Fruit fly (Drosophila melanogaster) whole organism, embryonic: ENCODE measurements around the gene CG5644.

Experiments used
- Abd-B ChIP-seq: fragments of 200-800 bp; sonication (Bioruptor generic); optimal IDR thresholded peaks from 2 replicates; lab custom pipeline; 2018; ENCODE audit warnings: missing biosample characterization, mild to moderate bottlenecking, missing genetic modification characterization, moderate library complexity
- Atf3 ChIP-seq: fragments of 200-800 bp; sonication (Bioruptor generic); optimal IDR thresholded peaks from 3 replicates; lab custom pipeline; 2016; ENCODE audit warnings: missing biosample characterization, missing genetic modification characterization
- CG10147 ChIP-seq: fragments of 200-800 bp; sonication (Bioruptor generic); optimal IDR thresholded peaks from 2 replicates; lab custom pipeline; 2019; ENCODE audit warnings: missing biosample characterization, mild to moderate bottlenecking, missing genetic modification characterization, moderate library complexity
- CG10462 ChIP-seq: fragments of 200-800 bp; sonication (Bioruptor generic); optimal IDR thresholded peaks from 2 replicates; lab custom pipeline; 2016; ENCODE audit warnings: missing biosample characterization, missing genetic modification characterization
- CG10565 ChIP-seq: fragments of 200-800 bp; sonication (Bioruptor generic); optimal IDR thresholded peaks from 3 replicates; lab custom pipeline; 2016; ENCODE audit warnings: missing biosample characterization, mild to moderate bottlenecking, missing genetic modification characterization
- CG11247 ChIP-seq: fragments of 200-800 bp; sonication (Bioruptor generic); IDR thresholded peaks from 2 replicates; pipeline ENCODE4 v1.3.6; 2022; ENCODE audit warnings: missing biosample characterization, missing genetic modification characterization
- CG11696 ChIP-seq: fragments of 200-800 bp; sonication (Bioruptor generic); IDR thresholded peaks from 2 replicates; pipeline ENCODE4 v1.3.6; 2022; ENCODE audit warnings: missing biosample characterization, missing genetic modification characterization
- CG13123 ChIP-seq: fragments of 200-800 bp; sonication (Bioruptor generic); optimal IDR thresholded peaks from 2 replicates; lab custom pipeline; 2016; ENCODE audit warnings: missing biosample characterization, missing genetic modification characterization
- CG13894 ChIP-seq: fragments of 200-800 bp; sonication (Bioruptor generic); optimal IDR thresholded peaks from 3 replicates; lab custom pipeline; 2018; ENCODE audit warnings: missing biosample characterization, mild to moderate bottlenecking, missing genetic modification characterization, moderate library complexity
- CG16863 ChIP-seq: fragments of 200-800 bp; sonication (Bioruptor generic); optimal IDR thresholded peaks from 3 replicates; lab custom pipeline; 2016; ENCODE audit warnings: missing biosample characterization, missing genetic modification characterization
- CG17361 ChIP-seq: fragments of 200-800 bp; sonication (Bioruptor generic); IDR thresholded peaks from 3 replicates; pipeline ENCODE4 v1.3.6; 2022; ENCODE audit warnings: missing biosample characterization, missing genetic modification characterization
- CG17612 ChIP-seq: fragments of 200-800 bp; sonication (Bioruptor generic); IDR thresholded peaks from 2 replicates; pipeline ENCODE4 v1.3.6; 2022; ENCODE audit warnings: missing biosample characterization, missing genetic modification characterization
- CG17912 ChIP-seq: fragments of 200-800 bp; sonication (Bioruptor generic); optimal IDR thresholded peaks from 2 replicates; lab custom pipeline; 2018; ENCODE audit warnings: missing biosample characterization, mild to moderate bottlenecking, missing genetic modification characterization
- CG18262 ChIP-seq: fragments of 200-800 bp; optimal IDR thresholded peaks from 3 replicates; lab custom pipeline; 2019; ENCODE audit warnings: missing biosample characterization, mild to moderate bottlenecking, missing genetic modification characterization, moderate library complexity
- CG2116 ChIP-seq: fragments of 200-800 bp; sonication (Bioruptor generic); optimal IDR thresholded peaks from 3 replicates; lab custom pipeline; 2018; ENCODE audit warnings: missing biosample characterization, mild to moderate bottlenecking, missing genetic modification characterization
- CG30403 ChIP-seq: fragments of 200-800 bp; sonication (Bioruptor generic); optimal IDR thresholded peaks from 3 replicates; lab custom pipeline; 2016; ENCODE audit warnings: missing biosample characterization, missing genetic modification characterization
- CG34376 ChIP-seq: fragments of 200-800 bp; sonication (Bioruptor generic); optimal IDR thresholded peaks from 2 replicates; lab custom pipeline; 2018; ENCODE audit warnings: missing biosample characterization, mild to moderate bottlenecking, missing genetic modification characterization
- CG4404 ChIP-seq: fragments of 200-800 bp; sonication (Bioruptor generic); IDR thresholded peaks from 2 replicates; pipeline ENCODE4 v1.3.6; 2022; ENCODE audit warnings: missing biosample characterization, missing genetic modification characterization
- CG4424 ChIP-seq: fragments of 200-800 bp; sonication (Bioruptor generic); optimal IDR thresholded peaks from 3 replicates; lab custom pipeline; 2016; ENCODE audit warnings: missing biosample characterization, missing genetic modification characterization
- CG5180 ChIP-seq: fragments of 200-800 bp; sonication (Bioruptor generic); optimal IDR thresholded peaks from 3 replicates; lab custom pipeline; 2017; ENCODE audit warnings: missing biosample characterization, missing genetic modification characterization, mild to moderate bottlenecking, moderate library complexity, missing genetic modification reagents
- CG7271 ChIP-seq: fragments of 200-800 bp; sonication (Bioruptor generic); optimal IDR thresholded peaks from 2 replicates; lab custom pipeline; 2018; ENCODE audit warnings: missing biosample characterization, mild to moderate bottlenecking, missing genetic modification characterization, moderate library complexity
- CG7786 ChIP-seq: fragments of 200-800 bp; sonication (Bioruptor generic); optimal IDR thresholded peaks from 2 replicates; lab custom pipeline; 2016; ENCODE audit warnings: missing biosample characterization, missing genetic modification characterization
- Doc3 ChIP-seq: fragments of 200-800 bp; sonication (Bioruptor generic); IDR thresholded peaks from 3 replicates; pipeline ENCODE4 v1.3.6; 2022; ENCODE audit warnings: missing biosample characterization, missing genetic modification characterization; ENCODE audit not compliant: partially characterized antibody
- HLH3B ChIP-seq: fragments of 200-800 bp; sonication (Bioruptor generic); IDR thresholded peaks from 2 replicates; pipeline ENCODE4 v1.3.6; 2022; ENCODE audit warnings: missing biosample characterization, missing genetic modification characterization
- HLH4C ChIP-seq: fragments of 200-800 bp; sonication (Bioruptor generic); IDR thresholded peaks from 3 replicates; pipeline ENCODE4 v1.3.6; 2022; ENCODE audit warnings: missing biosample characterization, missing genetic modification characterization; ENCODE audit not compliant: partially characterized antibody
- HLH54F ChIP-seq: fragments of 200-800 bp; sonication (Bioruptor generic); optimal IDR thresholded peaks from 3 replicates; lab custom pipeline; 2016; ENCODE audit warnings: missing biosample characterization, missing genetic modification characterization
- Hsf ChIP-seq: fragments of 200-800 bp; sonication (Bioruptor generic); optimal IDR thresholded peaks from 3 replicates; lab custom pipeline; 2016; ENCODE audit warnings: missing biosample characterization, missing genetic modification characterization
- Neu2 ChIP-seq: fragments of 200-800 bp; sonication (Bioruptor generic); optimal IDR thresholded peaks from 3 replicates; lab custom pipeline; 2016; ENCODE audit warnings: missing biosample characterization, missing genetic modification characterization, borderline replicate concordance
- PHDP ChIP-seq: fragments of 200-800 bp; sonication (Bioruptor generic); optimal IDR thresholded peaks from 3 replicates; lab custom pipeline; 2018; ENCODE audit warnings: missing biosample characterization, mild to moderate bottlenecking, missing genetic modification characterization, moderate library complexity
- Scr ChIP-seq: fragments of 200-800 bp; sonication (Bioruptor generic); IDR thresholded peaks from 2 replicates; pipeline ENCODE4 v1.3.6; 2022; ENCODE audit warnings: missing biosample characterization, missing genetic modification characterization; ENCODE audit not compliant: partially characterized antibody
- Spps ChIP-seq: fragments of 200-800 bp; sonication (Bioruptor generic); optimal IDR thresholded peaks from 2 replicates; lab custom pipeline; 2018; ENCODE audit warnings: missing biosample characterization, mild to moderate bottlenecking, missing genetic modification characterization
- Vsx1 ChIP-seq: fragments of 200-800 bp; sonication (Bioruptor generic); optimal IDR thresholded peaks from 2 replicates; lab custom pipeline; 2017; ENCODE audit warnings: missing biosample characterization, mild to moderate bottlenecking, missing genetic modification characterization, missing genetic modification reagents
- chm ChIP-seq: fragments of 200-800 bp; sonication (Bioruptor generic); IDR thresholded peaks from 2 replicates; pipeline ENCODE4 v1.3.6; 2022; ENCODE audit warnings: missing biosample characterization, missing genetic modification characterization
- cwo ChIP-seq: fragments of 200-800 bp; sonication (Bioruptor generic); optimal IDR thresholded peaks from 3 replicates; lab custom pipeline; 2017; ENCODE audit warnings: missing biosample characterization, missing genetic modification characterization, mild to moderate bottlenecking, moderate library complexity, missing genetic modification reagents
- dm ChIP-seq: fragments of 200-800 bp; sonication (Bioruptor generic); optimal IDR thresholded peaks from 3 replicates; lab custom pipeline; 2016; ENCODE audit warnings: missing biosample characterization, missing genetic modification characterization
- dysf ChIP-seq: fragments of 200-800 bp; sonication (Bioruptor generic); IDR thresholded peaks from 3 replicates; pipeline ENCODE4 v1.3.6; 2022; ENCODE audit warnings: missing biosample characterization, missing genetic modification characterization
- fd64A ChIP-seq: fragments of 200-800 bp; sonication (Bioruptor generic); optimal IDR thresholded peaks from 3 replicates; lab custom pipeline; 2018; ENCODE audit warnings: missing biosample characterization, mild to moderate bottlenecking, missing genetic modification characterization
- gsb ChIP-seq: fragments of 200-800 bp; sonication (Bioruptor generic); IDR thresholded peaks from 2 replicates; pipeline ENCODE4 v1.3.6; 2022; ENCODE audit warnings: missing biosample characterization, missing genetic modification characterization
- gsb-n ChIP-seq: fragments of 200-800 bp; sonication (Bioruptor generic); optimal IDR thresholded peaks from 3 replicates; lab custom pipeline; 2018; ENCODE audit warnings: missing biosample characterization, mild to moderate bottlenecking, missing genetic modification characterization
- kah ChIP-seq: fragments of 200-800 bp; sonication (Bioruptor generic); optimal IDR thresholded peaks from 2 replicates; lab custom pipeline; 2018; ENCODE audit warnings: missing biosample characterization, mild to moderate bottlenecking, missing genetic modification characterization
- lola ChIP-seq, 3 experiments: fragments of >200 bp in 2 of 3; fragments of 200-800 bp in 1 of 3; sonication (Bioruptor generic) in 1 of 3; optimal IDR thresholded peaks; 2 replicates each; lab custom pipeline; 2017 to 2019; ENCODE audit warnings: missing biosample characterization in 3 of 3, missing genetic modification characterization in 3 of 3, mild to moderate bottlenecking in 1 of 3, moderate library complexity in 1 of 3
- lov ChIP-seq, 2 experiments: fragments of 200-800 bp in 1 of 2; fragments of >200 bp in 1 of 2; sonication (Bioruptor generic) in 1 of 2; IDR thresholded peaks in 1 of 2; optimal IDR thresholded peaks in 1 of 2; 2 replicates in 1 of 2; 3 replicates in 1 of 2; pipeline versions ENCODE4 v1.3.6 to Lab custom; 2017 to 2022; ENCODE audit warnings: missing biosample characterization in 1 of 2, missing genetic modification characterization in 1 of 2
- pros ChIP-seq: fragments of 200-800 bp; sonication (Bioruptor generic); optimal IDR thresholded peaks from 3 replicates; lab custom pipeline; 2019; ENCODE audit warnings: missing biosample characterization, mild to moderate bottlenecking, missing genetic modification characterization, moderate library complexity
- sisA ChIP-seq: fragments of 200-800 bp; sonication (Bioruptor generic); IDR thresholded peaks from 2 replicates; pipeline ENCODE4 v1.3.6; 2022; ENCODE audit warnings: missing biosample characterization, missing genetic modification characterization
- so ChIP-seq: fragments of 200-800 bp; sonication (Bioruptor generic); IDR thresholded peaks from 3 replicates; pipeline ENCODE4 v1.3.6; 2022; ENCODE audit warnings: missing biosample characterization, missing genetic modification characterization
- sug ChIP-seq: fragments of 200-800 bp; optimal IDR thresholded peaks from 2 replicates; lab custom pipeline; 2019; ENCODE audit warnings: missing biosample characterization, mild to moderate bottlenecking, missing genetic modification characterization, moderate library complexity
- tna ChIP-seq: fragments of 200-800 bp; sonication (Bioruptor generic); IDR thresholded peaks from 2 replicates; pipeline ENCODE4 v1.3.6; 2022; ENCODE audit warnings: missing biosample characterization, missing genetic modification characterization; ENCODE audit not compliant: partially characterized antibody
- toy ChIP-seq: fragments of 200-800 bp; sonication (Bioruptor generic); IDR thresholded peaks from 2 replicates; pipeline ENCODE4 v1.3.6; 2022; ENCODE audit warnings: missing biosample characterization, missing genetic modification characterization
- trem ChIP-seq: fragments of 200-800 bp; optimal IDR thresholded peaks from 3 replicates; lab custom pipeline; 2019; ENCODE audit warnings: missing biosample characterization, mild to moderate bottlenecking, missing genetic modification characterization, moderate library complexity

CG5644 gene

dm6 chr3L:8953962-8954647 lies 25.6 kb downstream of the CG5644 start, which contains the start of the genes CG43783 and orb2:
Gene CG43783 (minus strand): TSS chr3L:8954272.
Gene orb2 (minus strand): TSS chr3L:8954463.
- TF ChIP-seq chm (GFP tag; lab: Robert Waterston, UW) (no peak), lov (optimal IDR thresholded peaks at IDR 0.05; lab: Kevin White, UChicago) (no peak), lov (GFP tag; IDR thresholded peaks at IDR 0.05; lab: Robert Waterston, UW) (no peak), HLH3B (GFP tag; lab: Robert Waterston, UW) (no peak), pros (no peak), Hsf (no peak), sisA (GFP tag; lab: Robert Waterston, UW) (no peak), lola (GFP tag; optimal IDR thresholded peaks at IDR 0.05; lab: Kevin White, UChicago) (no peak), toy (GFP tag; lab: Robert Waterston, UW) (no peak), CG5180 (no peak), tna (GFP tag; lab: Robert Waterston, UW) (peak; percentile 55; the same call in 1 of the 2 replicates), Vsx1 (GFP tag; lab: Kevin White, UChicago) (no peak), HLH54F (GFP tag; lab: Kevin White, UChicago) (no peak), CG11696 (GFP tag; lab: Robert Waterston, UW) (no peak), fd64A (no peak), dysf (GFP tag; lab: Robert Waterston, UW) (no peak), CG17612 (GFP tag; lab: Robert Waterston, UW) (no peak), CG17361 (no peak), Scr (GFP tag; lab: Robert Waterston, UW) (peak; percentile 60), CG17912 (GFP tag; lab: Kevin White, UChicago) (no peak), CG4404 (GFP tag; lab: Robert Waterston, UW) (no peak), kah (GFP tag; lab: Kevin White, UChicago) (no peak), CG2116 (GFP tag; lab: Kevin White, UChicago) (peak; percentile 72), Abd-B (no peak), gsb-n (tag; lab: Kevin White, UChicago) (no peak), PHDP (no peak), CG30403 (GFP tag; lab: Kevin White, UChicago) (no peak), CG4424 (GFP tag; lab: Kevin White, UChicago) (no peak), HLH4C (GFP tag; lab: Robert Waterston, UW) (peak; percentile 77), Neu2 (no peak), CG18262 (tag; lab: Kevin White, UChicago) (no peak), CG7271 (tag; lab: Kevin White, UChicago) (no peak), CG16863 (GFP tag; lab: Kevin White, UChicago) (no peak), dm (GFP tag; lab: Kevin White, UChicago) (no peak), so (no peak), cwo (no peak), CG13894 (tag; lab: Kevin White, UChicago) (no peak), Atf3 (GFP tag; lab: Kevin White, UChicago) (no peak), Spps (tag; lab: Kevin White, UChicago) (no peak), CG13123 (GFP tag; lab: Kevin White, UChicago) (no peak), CG10565 (GFP tag; lab: Kevin White, UChicago) (no peak), CG10462 (GFP tag; lab: Kevin White, UChicago) (no peak), CG34376 (GFP tag; lab: Kevin White, UChicago) (no peak), Doc3 (GFP tag; lab: Robert Waterston, UW) (peak; percentile 33; the same call in 1 of the 3 replicates), CG10147 (GFP tag; lab: Kevin White, UChicago) (no peak), sug (tag; lab: Kevin White, UChicago) (no peak), trem (peak; percentile 40), CG11247 (no peak), gsb (GFP tag; lab: Robert Waterston, UW) (no peak), CG7786 (GFP tag; lab: Kevin White, UChicago) (no peak)
